Fruit fly (Drosophila melanogaster) whole organism, pupa: ENCODE measurements around the gene repo.

Experiments used
- CG10348 ChIP-seq: fragments of 200-800 bp; sonication (Bioruptor generic); IDR thresholded peaks from 2 replicates; pipeline ENCODE4 v1.3.6; 2022; ENCODE audit warnings: missing biosample characterization, missing genetic modification characterization
- CG12605 ChIP-seq: fragments of 200-800 bp; sonication (Bioruptor generic); IDR thresholded peaks from 2 replicates; pipeline ENCODE4 v1.3.6; 2022; ENCODE audit warnings: missing biosample characterization, missing genetic modification characterization
- CG13204 ChIP-seq: fragments of 200-800 bp; sonication (Bioruptor generic); optimal IDR thresholded peaks from 2 replicates; lab custom pipeline; 2018; ENCODE audit warnings: missing biosample characterization, mild to moderate bottlenecking, missing genetic modification characterization, moderate library complexity
- CG15710 ChIP-seq: fragments of 200-800 bp; sonication (Bioruptor generic); optimal IDR thresholded peaks from 2 replicates; lab custom pipeline; 2018; ENCODE audit warnings: missing biosample characterization, mild to moderate bottlenecking, missing genetic modification characterization, moderate library complexity
- CG32121 ChIP-seq: fragments of 200-800 bp; sonication (Bioruptor generic); IDR thresholded peaks from 2 replicates; pipeline ENCODE4 v1.3.6; 2022; ENCODE audit warnings: missing biosample characterization, missing genetic modification characterization
- CG34367 ChIP-seq: fragments of 200-800 bp; sonication (Bioruptor generic); optimal IDR thresholded peaks from 2 replicates; lab custom pipeline; 2018; ENCODE audit warnings: missing biosample characterization, mild to moderate bottlenecking, missing genetic modification characterization
- CG4496 ChIP-seq: fragments of 200-800 bp; sonication (Bioruptor generic); IDR thresholded peaks from 3 replicates; pipeline ENCODE4 v1.3.6; 2022; ENCODE audit warnings: missing biosample characterization, missing genetic modification characterization
- CG8159 ChIP-seq: fragments of 200-800 bp; sonication (Bioruptor generic); optimal IDR thresholded peaks from 3 replicates; lab custom pipeline; 2018; ENCODE audit warnings: missing biosample characterization, mild to moderate bottlenecking, missing genetic modification characterization, moderate library complexity
- CG8301 ChIP-seq: fragments of 200-800 bp; sonication (Bioruptor generic); optimal IDR thresholded peaks from 2 replicates; lab custom pipeline; 2018; ENCODE audit warnings: missing biosample characterization, mild to moderate bottlenecking, missing genetic modification characterization
- D1 ChIP-seq: fragments of 200-800 bp; sonication (Bioruptor generic); optimal IDR thresholded peaks from 2 replicates; lab custom pipeline; 2018; ENCODE audit warnings: missing biosample characterization, mild to moderate bottlenecking, missing genetic modification characterization, moderate library complexity
- EcR ChIP-seq: fragments of 200-800 bp; sonication (Bioruptor generic); optimal IDR thresholded peaks from 3 replicates; lab custom pipeline; 2019; ENCODE audit warnings: missing biosample characterization, missing genetic modification characterization, mild to moderate bottlenecking, moderate library complexity, missing genetic modification reagents
- Ets98B ChIP-seq: fragments of 200-800 bp; sonication (Bioruptor generic); IDR thresholded peaks from 2 replicates; pipeline ENCODE4 v1.3.6; 2022; ENCODE audit warnings: missing biosample characterization, missing genetic modification characterization
- fd96Ca ChIP-seq: fragments of 200-800 bp; sonication (Bioruptor generic); IDR thresholded peaks from 3 replicates; pipeline ENCODE4 v1.3.6; 2022; ENCODE audit warnings: missing biosample characterization, missing genetic modification characterization
- gl ChIP-seq: fragments of 200-800 bp; sonication (Bioruptor generic); optimal IDR thresholded peaks from 2 replicates; lab custom pipeline; 2018; ENCODE audit warnings: missing biosample characterization, mild to moderate bottlenecking, missing genetic modification characterization

DNA sequence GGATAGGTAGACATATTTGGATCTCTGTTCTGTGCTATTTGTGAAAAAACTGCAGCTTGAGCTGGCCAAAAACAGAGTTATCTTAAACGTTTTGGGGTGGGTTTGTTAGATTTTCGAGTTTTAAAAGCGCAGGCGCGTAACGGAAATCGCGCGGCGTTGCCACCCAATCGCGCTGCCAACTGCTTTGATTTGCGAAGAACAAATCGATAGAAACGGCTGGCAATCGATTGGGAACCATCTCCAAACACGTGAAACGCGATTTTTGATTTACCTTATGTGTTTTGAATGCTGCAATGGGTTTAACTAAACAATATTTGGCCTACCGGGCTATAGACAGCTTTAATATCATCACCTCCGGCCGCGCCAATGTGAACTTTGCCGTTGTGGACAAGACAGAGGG, 47.4 kb downstream of the repo start, which contains the start of the genes CG14312 and CG8064:
- TF ChIP-seq D1 (no peak), Ets98B (no peak), CG8159 (no peak), CG8301 (tag; lab: Kevin White, UChicago) (no peak), gl (tag; lab: Kevin White, UChicago) (no peak), CG12605 (no peak), CG4496 (GFP tag; lab: Robert Waterston, UW) (no peak), EcR (GFP tag; lab: Kevin White, UChicago) (no peak), CG13204 (GFP tag; lab: Kevin White, UChicago) (no peak), CG15710 (no peak), CG32121 (GFP tag; lab: Robert Waterston, UW) (no peak), fd96Ca (GFP tag; lab: Robert Waterston, UW) (no peak), CG10348 (GFP tag; lab: Robert Waterston, UW) (no peak), CG34367 (tag; lab: Kevin White, UChicago) (no peak)
